Worm (Caenorhabditis elegans): ENCODE data around the gene exc-12.

Gene exc-12

ce11 chrIII:13546537-13546936 is 23.7 kb downstream of the exc-12 start, which contains the start of gene Y76A2B.4:
Y76A2B.4 (minus strand) TSS chrIII:13546777.
- TF ChIP-seq ceh-16 (tag; optimal IDR thresholded peaks at IDR 0.05) (no peak), ama-1 (optimal IDR thresholded peaks at IDR 0.05) (peak; percentile 9), peb-1 (tag; optimal IDR thresholded peaks at IDR 0.05) (no peak), zag-1 (tag; optimal IDR thresholded peaks at IDR 0.05) (no peak), gmeb-1 (tag; optimal IDR thresholded peaks at IDR 0.05) (no peak), elt-3 (tag; optimal IDR thresholded peaks at IDR 0.05) (no peak), sem-4 (tag; optimal IDR thresholded peaks at IDR 0.05) (no peak), egl-27 (tag; optimal IDR thresholded peaks at IDR 0.05) (no peak), mab-5 (tag; optimal IDR thresholded peaks at IDR 0.05) (no peak), fos-1 (tag; optimal IDR thresholded peaks at IDR 0.05) (no peak), lin-13 (GFP tag; optimal IDR thresholded peaks at IDR 0.05) (no peak), ztf-4 (tag; optimal IDR thresholded peaks at IDR 0.05) (no peak), alr-1 (tag; optimal IDR thresholded peaks at IDR 0.05) (no peak), lsy-2 (tag; optimal IDR thresholded peaks at IDR 0.05) (peak in 1 of 2 experiments; percentile 36)

- TF ChIP-seq mdl-1 (tag; optimal IDR thresholded peaks at IDR 0.05) = no peak
- no peak for TF ChIP-seq ZK546.5 (tag; optimal IDR thresholded peaks at IDR 0.05)
- TF ChIP-seq ztf-4 (tag; optimal IDR thresholded peaks at IDR 0.05) = no peak
- TF ChIP-seq unc-39 (tag; optimal IDR thresholded peaks at IDR 0.05) = no peak
- TF ChIP-seq lin-13 (GFP tag; optimal IDR thresholded peaks at IDR 0.05) = no peak
- TF ChIP-seq F13H6.1 (tag; optimal IDR thresholded peaks at IDR 0.05) = peak; percentile 4
- TF ChIP-seq egl-27 (tag; optimal IDR thresholded peaks at IDR 0.05) = no peak
- peak; percentile 21 for TF ChIP-seq blmp-1 (tag; optimal IDR thresholded peaks at IDR 0.05; ENCODE audit: insufficient read depth)
- no peak for TF ChIP-seq C34F6.9 (tag; optimal IDR thresholded peaks at IDR 0.05)
- no peak for TF ChIP-seq mbf-1 (tag; optimal IDR thresholded peaks at IDR 0.05)
- TF ChIP-seq sma-9 (GFP tag; optimal IDR thresholded peaks at IDR 0.05) = peak; percentile 48
- no peak for TF ChIP-seq sma-9 (tag; optimal IDR thresholded peaks at IDR 0.05)
- no peak for TF ChIP-seq nhr-237 (tag; optimal IDR thresholded peaks at IDR 0.05)
- TF ChIP-seq gmeb-1 (tag; optimal IDR thresholded peaks at IDR 0.05) = peak; percentile 47
- no peak for TF ChIP-seq ceh-16 (tag; optimal IDR thresholded peaks at IDR 0.05)
- TF ChIP-seq nhr-12 (tag; optimal IDR thresholded peaks at IDR 0.05) = no peak
- no peak for TF ChIP-seq lsy-2 (tag; optimal IDR thresholded peaks at IDR 0.05)
- TF ChIP-seq nhr-129 (tag; optimal IDR thresholded peaks at IDR 0.05) = peak; percentile 36
- TF ChIP-seq nhr-21 (tag; optimal IDR thresholded peaks at IDR 0.05) = no peak
- TF ChIP-seq Y55F3AM.14 (GFP tag; optimal IDR thresholded peaks at IDR 0.05) = no peak
- TF ChIP-seq dmd-4 (tag; optimal IDR thresholded peaks at IDR 0.05) = no peak
- no peak for TF ChIP-seq alr-1 (tag; optimal IDR thresholded peaks at IDR 0.05)
- no peak for TF ChIP-seq nhr-23 (tag; optimal IDR thresholded peaks at IDR 0.05)
- TF ChIP-seq snpc-4 (tag; optimal IDR thresholded peaks at IDR 0.05) = no peak
- TF ChIP-seq nhr-10 (tag; optimal IDR thresholded peaks at IDR 0.05) = no peak
- no peak for TF ChIP-seq lin-39 (tag; optimal IDR thresholded peaks at IDR 0.05)
- TF ChIP-seq nhr-77 (tag; optimal IDR thresholded peaks at IDR 0.05) = no peak
- peak; percentile 79 for TF ChIP-seq fos-1 (tag; optimal IDR thresholded peaks at IDR 0.05)
- no peak for TF ChIP-seq elt-1 (tag; optimal IDR thresholded peaks at IDR 0.05)
- no peak for TF ChIP-seq peb-1 (tag; optimal IDR thresholded peaks at IDR 0.05)
- TF ChIP-seq lin-11 (tag; optimal IDR thresholded peaks at IDR 0.05) = no peak
- TF ChIP-seq ama-1 (optimal IDR thresholded peaks at IDR 0.05) = no peak
- TF ChIP-seq mab-5 (tag; optimal IDR thresholded peaks at IDR 0.05) = no peak
- TF ChIP-seq nhr-25 (tag; optimal IDR thresholded peaks at IDR 0.05) = peak; percentile 53
- no peak for TF ChIP-seq ceh-82 (tag; optimal IDR thresholded peaks at IDR 0.05)
- TF ChIP-seq elt-3 (tag; optimal IDR thresholded peaks at IDR 0.05) = no peak
- TF ChIP-seq crh-2 (tag; optimal IDR thresholded peaks at IDR 0.05) = peak; percentile 75
These were observed 25.7 kb downstream of the exc-12 start for ce11 chrIII:13544593-13544992.

ce11 chrIII:13543434-13543833 is 26.8 kb downstream of the exc-12 start, which contains the start of gene acs-5:
acs-5 (minus strand) TSS chrIII:13543534.
- TF ChIP-seq ama-1 (optimal IDR thresholded peaks at IDR 0.05) = no peak
- no peak for TF ChIP-seq sma-9 (GFP tag; optimal IDR thresholded peaks at IDR 0.05)
- no peak for TF ChIP-seq sma-9 (tag; optimal IDR thresholded peaks at IDR 0.05)
- TF ChIP-seq ceh-82 (tag; optimal IDR thresholded peaks at IDR 0.05) = no peak
- no peak for TF ChIP-seq R02D3.7 (tag; optimal IDR thresholded peaks at IDR 0.05)
- TF ChIP-seq peb-1 (tag; optimal IDR thresholded peaks at IDR 0.05) = no peak
- TF ChIP-seq unc-55 (GFP tag; optimal IDR thresholded peaks at IDR 0.05) = no peak
- TF ChIP-seq gmeb-1 (tag; optimal IDR thresholded peaks at IDR 0.05) = no peak
- no peak for TF ChIP-seq nhr-11 (tag; optimal IDR thresholded peaks at IDR 0.05)
- TF ChIP-seq lin-39 (tag; optimal IDR thresholded peaks at IDR 0.05) = no peak
- no peak for TF ChIP-seq F13H6.1 (tag; optimal IDR thresholded peaks at IDR 0.05)
- no peak for TF ChIP-seq nhr-237 (tag; optimal IDR thresholded peaks at IDR 0.05)
- TF ChIP-seq ztf-4 (tag; optimal IDR thresholded peaks at IDR 0.05) = no peak
- no peak for TF ChIP-seq elt-3 (tag; optimal IDR thresholded peaks at IDR 0.05)
- no peak for TF ChIP-seq mab-5 (tag; optimal IDR thresholded peaks at IDR 0.05)
- TF ChIP-seq mdl-1 (tag; optimal IDR thresholded peaks at IDR 0.05) = no peak
- no peak for TF ChIP-seq aly-2 (tag; optimal IDR thresholded peaks at IDR 0.05)
- no peak for TF ChIP-seq unc-62 (GFP tag; optimal IDR thresholded peaks at IDR 0.05)
- no peak for TF ChIP-seq dmd-4 (tag; optimal IDR thresholded peaks at IDR 0.05)

Data from whole organism, L2 larva.